Fruit fly (Drosophila melanogaster): ENCODE results near the gene bc10.

bc10 gene

dm6 chr3L:5577250-5578138 is 12.5 kb downstream of the bc10 start, which contains the start of gene Msr-110 (continued):
- peak; percentile 83 for TF ChIP-seq D19B (GFP tag; optimal IDR thresholded peaks at IDR 0.05)
- peak; percentile 86 for TF ChIP-seq Nf-YC (tag; optimal IDR thresholded peaks at IDR 0.05)
- peak; percentile 37 for TF ChIP-seq CG2116 (GFP tag; optimal IDR thresholded peaks at IDR 0.05)
- peak; percentile 68 for TF ChIP-seq Jarid2 (GFP tag; optimal IDR thresholded peaks at IDR 0.05)
- TF ChIP-seq HHEX (GFP tag; optimal IDR thresholded peaks at IDR 0.05), result peak; percentile 89
- TF ChIP-seq CG7786 (GFP tag; optimal IDR thresholded peaks at IDR 0.05), result peak; percentile 75
- TF ChIP-seq ind (GFP tag; optimal IDR thresholded peaks at IDR 0.05), result peak; percentile 86
- no peak for TF ChIP-seq CG2129 (GFP tag; IDR thresholded peaks at IDR 0.05; ENCODE audit: partially characterized antibody)
- no peak for TF ChIP-seq ftz-f1 (GFP tag; optimal IDR thresholded peaks at IDR 0.05)
- TF ChIP-seq unpg (GFP tag; optimal IDR thresholded peaks at IDR 0.05), result peak; percentile 91

- TF ChIP-seq Pdp1 (GFP tag; optimal IDR thresholded peaks at IDR 0.05) (peak in 1 of 2 experiments; percentile 94), Aef1 (GFP tag; IDR thresholded peaks at IDR 0.05) (no peak), D (optimal IDR thresholded peaks at IDR 0.05) (no peak), D (GFP tag; optimal IDR thresholded peaks at IDR 0.05) (no peak), oc (tag; optimal IDR thresholded peaks at IDR 0.05) (peak; percentile 79), dpn (GFP tag; optimal IDR thresholded peaks at IDR 0.05) (no peak), Trl (optimal IDR thresholded peaks at IDR 0.05) (no peak), Trl (GFP tag; optimal IDR thresholded peaks at IDR 0.05) (no peak), CG7372 (GFP tag; IDR thresholded peaks at IDR 0.05) (peak; percentile 32; the same call in 1 of the 2 replicates), Vsx1 (GFP tag; optimal IDR thresholded peaks at IDR 0.05) (no peak), Ada2b (GFP tag; IDR thresholded peaks at IDR 0.05) (no peak), abd-A (tag; optimal IDR thresholded peaks at IDR 0.05) (peak; percentile 30), Awh (GFP tag; IDR thresholded peaks at IDR 0.05) (0 out of 2 replicates have a peak, but pooled peaks have one; percentile 26), CG13894 (tag; optimal IDR thresholded peaks at IDR 0.05) (peak; percentile 11)
Measured at dm6 chr3L:5578595-5578994, 13.6 kb downstream of the bc10 start.

- no peak for TF ChIP-seq ttk (GFP tag; IDR thresholded peaks at IDR 0.05)
- TF ChIP-seq schlank (tag; optimal IDR thresholded peaks at IDR 0.05), result no peak
- no peak for TF ChIP-seq CG13624 (GFP tag; optimal IDR thresholded peaks at IDR 0.05)
- no peak for TF ChIP-seq MTF-1 (GFP tag; optimal IDR thresholded peaks at IDR 0.05; ENCODE audit: borderline replicate concordance)
- TF ChIP-seq CG17912 (GFP tag; optimal IDR thresholded peaks at IDR 0.05), result no peak
- TF ChIP-seq ci (GFP tag; IDR thresholded peaks at IDR 0.05), result 0 out of 3 replicates have a peak, but pooled peaks have one; percentile 15
- no peak for TF ChIP-seq tin (GFP tag; optimal IDR thresholded peaks at IDR 0.05)
- TF ChIP-seq ATbp (GFP tag; optimal IDR thresholded peaks at IDR 0.05), result no peak
- TF ChIP-seq HLH3B (GFP tag; IDR thresholded peaks at IDR 0.05), result no peak
- TF ChIP-seq CG12942 (GFP tag; optimal IDR thresholded peaks at IDR 0.05), result no peak
- no peak for TF ChIP-seq Antp (GFP tag; optimal IDR thresholded peaks at IDR 0.05)
- no peak for TF ChIP-seq CG15269 (tag; optimal IDR thresholded peaks at IDR 0.05)
- no peak for TF ChIP-seq Doc3 (GFP tag; IDR thresholded peaks at IDR 0.05; ENCODE audit: partially characterized antibody)
- TF ChIP-seq CG1233 (GFP tag; optimal IDR thresholded peaks at IDR 0.05), result no peak
- 0 out of 3 replicates have a peak, but pooled peaks have one; percentile 46 for TF ChIP-seq CG11456 (GFP tag; IDR thresholded peaks at IDR 0.05)
- TF ChIP-seq CG6689 (GFP tag; IDR thresholded peaks at IDR 0.05), result no peak
- TF ChIP-seq Drgx (GFP tag; IDR thresholded peaks at IDR 0.05), result peak; percentile 80
- TF ChIP-seq Mrtf (GFP tag; IDR thresholded peaks at IDR 0.05), result no peak
- peak; percentile 30 for TF ChIP-seq sens (GFP tag)
- no peak for TF ChIP-seq CG15479 (GFP tag; optimal IDR thresholded peaks at IDR 0.05)
- no peak for TF ChIP-seq jumu (GFP tag; optimal IDR thresholded peaks at IDR 0.05)
- no peak for TF ChIP-seq trh (GFP tag; optimal IDR thresholded peaks at IDR 0.05)
- no peak for TF ChIP-seq sc (optimal IDR thresholded peaks at IDR 0.05)
- no peak for TF ChIP-seq sc (GFP tag; optimal IDR thresholded peaks at IDR 0.05)
- no peak for TF ChIP-seq CG12219 (GFP tag; optimal IDR thresholded peaks at IDR 0.05)
Measured at dm6 chr3L:5579762-5580161, 14.7 kb downstream of the bc10 start.
